Fruit fly (Drosophila melanogaster) whole organism, embryonic: ENCODE results near the gene CG15336.

Experiments used
- B-H2 ChIP-seq: fragments of 200-800 bp; sonication (Bioruptor generic); optimal IDR thresholded peaks from 2 replicates; lab custom pipeline; 2018; ENCODE audit warnings: missing biosample characterization, mild to moderate bottlenecking, missing genetic modification characterization
- BtbVII ChIP-seq: fragments of 200-800 bp; sonication (Bioruptor generic); optimal IDR thresholded peaks from 3 replicates; lab custom pipeline; 2017; ENCODE audit warnings: missing biosample characterization, mild to moderate bottlenecking, missing genetic modification characterization
- CG10209 ChIP-seq: fragments of 200-800 bp; sonication (Bioruptor generic); optimal IDR thresholded peaks from 3 replicates; lab custom pipeline; 2017; ENCODE audit warnings: missing biosample characterization, mild to moderate bottlenecking, missing genetic modification characterization, missing genetic modification reagents
- CG1024 ChIP-seq: fragments of 200-800 bp; sonication (Bioruptor generic); IDR thresholded peaks from 2 replicates; pipeline ENCODE4 v1.3.6; 2022; ENCODE audit warnings: missing biosample characterization, missing genetic modification characterization
- CG11247 ChIP-seq: fragments of 200-800 bp; sonication (Bioruptor generic); IDR thresholded peaks from 2 replicates; pipeline ENCODE4 v1.3.6; 2022; ENCODE audit warnings: missing biosample characterization, missing genetic modification characterization
- CG11398 ChIP-seq: fragments of 200-800 bp; sonication (Bioruptor generic); optimal IDR thresholded peaks from 2 replicates; lab custom pipeline; 2016; ENCODE audit warnings: missing biosample characterization, missing genetic modification characterization
- CG11504 ChIP-seq: fragments of 200-800 bp; sonication (Bioruptor generic); optimal IDR thresholded peaks from 3 replicates; lab custom pipeline; 2019; ENCODE audit warnings: missing biosample characterization, mild to moderate bottlenecking, missing genetic modification characterization, moderate library complexity
- CG12155 ChIP-seq: fragments of 200-800 bp; sonication (Bioruptor generic); optimal IDR thresholded peaks from 3 replicates; lab custom pipeline; 2016; ENCODE audit warnings: missing biosample characterization, missing genetic modification characterization
- CG12236 ChIP-seq: fragments of 200-800 bp; sonication (Bioruptor generic); optimal IDR thresholded peaks from 2 replicates; lab custom pipeline; 2016; ENCODE audit warnings: missing biosample characterization, missing genetic modification characterization
- CG1233 ChIP-seq: fragments of 200-800 bp; sonication (Bioruptor generic); optimal IDR thresholded peaks from 4 replicates; lab custom pipeline; 2018; ENCODE audit warnings: missing biosample characterization, mild to moderate bottlenecking, missing genetic modification characterization
- CG13123 ChIP-seq: fragments of 200-800 bp; sonication (Bioruptor generic); optimal IDR thresholded peaks from 2 replicates; lab custom pipeline; 2016; ENCODE audit warnings: missing biosample characterization, missing genetic modification characterization
- CG15514 ChIP-seq: fragments of 200-800 bp; sonication (Bioruptor generic); optimal IDR thresholded peaks from 3 replicates; lab custom pipeline; 2017; ENCODE audit warnings: missing biosample characterization, missing genetic modification characterization, mild to moderate bottlenecking, moderate library complexity, missing genetic modification reagents
- CG16779 ChIP-seq: fragments of 200-800 bp; sonication (Bioruptor generic); IDR thresholded peaks from 2 replicates; pipeline ENCODE4 v1.3.6; 2022; ENCODE audit warnings: missing biosample characterization, missing genetic modification characterization
- CG3281 ChIP-seq: fragments of 200-800 bp; sonication (Bioruptor generic); optimal IDR thresholded peaks from 3 replicates; lab custom pipeline; 2017; ENCODE audit warnings: missing biosample characterization, mild to moderate bottlenecking, missing genetic modification characterization
- CG3847 ChIP-seq: fragments of 200-800 bp; sonication (Bioruptor generic); IDR thresholded peaks from 2 replicates; pipeline ENCODE4 v1.3.6; 2022; ENCODE audit warnings: missing biosample characterization, missing genetic modification characterization
- CG6175 ChIP-seq: fragments of 200-800 bp; sonication (Bioruptor generic); IDR thresholded peaks from 3 replicates; pipeline ENCODE4 v1.3.6; 2022; ENCODE audit warnings: missing biosample characterization, missing genetic modification characterization
- CG7357 ChIP-seq: fragments of 200-800 bp; sonication (Bioruptor generic); IDR thresholded peaks from 3 replicates; pipeline ENCODE4 v1.3.6; 2022; ENCODE audit warnings: missing biosample characterization, missing genetic modification characterization
- CG7372 ChIP-seq: fragments of 200-800 bp; sonication (Bioruptor generic); IDR thresholded peaks from 2 replicates; pipeline ENCODE4 v1.3.6; 2022; ENCODE audit warnings: missing biosample characterization, missing genetic modification characterization
- CG7839 ChIP-seq: fragments of 200-800 bp; sonication (Bioruptor generic); optimal IDR thresholded peaks from 3 replicates; lab custom pipeline; 2018; ENCODE audit warnings: missing biosample characterization, mild to moderate bottlenecking, missing genetic modification characterization, moderate library complexity
- CG8478 ChIP-seq: fragments of >200 bp; optimal IDR thresholded peaks from 2 replicates; lab custom pipeline; 2018
- CG8765 ChIP-seq: fragments of 200-800 bp; sonication (Bioruptor generic); IDR thresholded peaks from 2 replicates; pipeline ENCODE4 v1.3.6; 2022; ENCODE audit warnings: missing biosample characterization, missing genetic modification characterization
- CG9727 ChIP-seq: fragments of 200-800 bp; sonication (Bioruptor generic); optimal IDR thresholded peaks from 3 replicates; lab custom pipeline; 2017; ENCODE audit warnings: missing biosample characterization, mild to moderate bottlenecking, missing genetic modification characterization
- Doc2 ChIP-seq: fragments of 200-800 bp; sonication (Bioruptor generic); IDR thresholded peaks from 2 replicates; pipeline ENCODE4 v1.3.6; 2022; ENCODE audit warnings: missing biosample characterization, missing genetic modification characterization
- Dp ChIP-seq: fragments of 200-800 bp; sonication (Bioruptor generic); optimal IDR thresholded peaks from 2 replicates; lab custom pipeline; 2018; ENCODE audit warnings: missing biosample characterization, mild to moderate bottlenecking, missing genetic modification characterization, moderate library complexity
- Dref ChIP-seq: fragments of 200-800 bp; sonication (Bioruptor generic); IDR thresholded peaks from 2 replicates; pipeline ENCODE4 v1.3.6; 2022; ENCODE audit warnings: missing biosample characterization, missing genetic modification characterization
- MBD-R2 ChIP-seq: fragments of 200-800 bp; sonication (Bioruptor generic); IDR thresholded peaks from 2 replicates; pipeline ENCODE4 v1.3.6; 2022; ENCODE audit warnings: missing biosample characterization, missing genetic modification characterization
- NK7.1 ChIP-seq: fragments of 200-800 bp; sonication (Bioruptor generic); optimal IDR thresholded peaks from 3 replicates; lab custom pipeline; 2016; ENCODE audit warnings: missing biosample characterization, missing genetic modification characterization
- Optix ChIP-seq: fragments of 200-800 bp; sonication (Bioruptor generic); IDR thresholded peaks from 3 replicates; pipeline ENCODE4 v1.3.6; 2022; ENCODE audit warnings: missing biosample characterization, missing genetic modification characterization
- Sox102F ChIP-seq: fragments of 200-800 bp; sonication (Bioruptor generic); optimal IDR thresholded peaks from 2 replicates; lab custom pipeline; 2018; ENCODE audit warnings: missing biosample characterization, mild to moderate bottlenecking, missing genetic modification characterization, moderate library complexity
- YL-1 ChIP-seq: fragments of 200-800 bp; sonication (Bioruptor generic); optimal IDR thresholded peaks from 3 replicates; lab custom pipeline; 2017; ENCODE audit warnings: missing biosample characterization, mild to moderate bottlenecking, missing genetic modification characterization
- ac ChIP-seq: fragments of 200-800 bp; sonication (Bioruptor generic); optimal IDR thresholded peaks from 3 replicates; lab custom pipeline; 2017; ENCODE audit warnings: missing biosample characterization, mild to moderate bottlenecking, missing genetic modification characterization
- ap ChIP-seq: fragments of 200-800 bp; sonication (Bioruptor generic); IDR thresholded peaks from 2 replicates; pipeline ENCODE4 v1.3.6; 2022; ENCODE audit warnings: missing biosample characterization, missing genetic modification characterization
- ato ChIP-seq: fragments of 200-800 bp; sonication (Bioruptor generic); IDR thresholded peaks from 2 replicates; pipeline ENCODE4 v1.3.6; 2022; ENCODE audit warnings: missing biosample characterization, missing genetic modification characterization; ENCODE audit not compliant: partially characterized antibody
- chm ChIP-seq: fragments of 200-800 bp; sonication (Bioruptor generic); IDR thresholded peaks from 2 replicates; pipeline ENCODE4 v1.3.6; 2022; ENCODE audit warnings: missing biosample characterization, missing genetic modification characterization
- ci ChIP-seq: fragments of 200-800 bp; sonication (Bioruptor generic); IDR thresholded peaks from 3 replicates; pipeline ENCODE4 v1.3.6; 2022; ENCODE audit warnings: missing biosample characterization, missing genetic modification characterization
- croc ChIP-seq: fragments of 200-800 bp; sonication (Bioruptor generic); conservative IDR thresholded peaks from 3 replicates; pipeline ENCODE4 v1.3.6; 2022; ENCODE audit warnings: missing biosample characterization, missing genetic modification characterization
- fd3F ChIP-seq: fragments of 200-800 bp; sonication (Bioruptor generic); optimal IDR thresholded peaks from 2 replicates; lab custom pipeline; 2018; ENCODE audit warnings: missing biosample characterization, mild to moderate bottlenecking, missing genetic modification characterization, moderate library complexity
- fd96Cb ChIP-seq: fragments of 200-800 bp; sonication (Bioruptor generic); optimal IDR thresholded peaks from 2 replicates; lab custom pipeline; 2018; ENCODE audit warnings: missing biosample characterization, mild to moderate bottlenecking, missing genetic modification characterization, moderate library complexity
- gsb ChIP-seq: fragments of 200-800 bp; sonication (Bioruptor generic); IDR thresholded peaks from 2 replicates; pipeline ENCODE4 v1.3.6; 2022; ENCODE audit warnings: missing biosample characterization, missing genetic modification characterization
- mirr ChIP-seq: fragments of 200-800 bp; sonication (Bioruptor generic); optimal IDR thresholded peaks from 3 replicates; lab custom pipeline; 2018; ENCODE audit warnings: missing biosample characterization, mild to moderate bottlenecking, missing genetic modification characterization
- mld ChIP-seq: fragments of 200-800 bp; sonication (Bioruptor generic); IDR thresholded peaks from 3 replicates; pipeline ENCODE4 v1.3.6; 2022; ENCODE audit warnings: missing biosample characterization, missing genetic modification characterization; ENCODE audit not compliant: partially characterized antibody
- org-1 ChIP-seq: fragments of 200-800 bp; sonication (Bioruptor generic); optimal IDR thresholded peaks from 2 replicates; lab custom pipeline; 2017; ENCODE audit warnings: missing biosample characterization, missing genetic modification characterization
- p53 ChIP-seq: fragments of 200-800 bp; sonication (Bioruptor generic); optimal IDR thresholded peaks from 2 replicates; lab custom pipeline; 2016; ENCODE audit warnings: missing biosample characterization, missing genetic modification characterization
- pros ChIP-seq: fragments of 200-800 bp; sonication (Bioruptor generic); optimal IDR thresholded peaks from 3 replicates; lab custom pipeline; 2019; ENCODE audit warnings: missing biosample characterization, mild to moderate bottlenecking, missing genetic modification characterization, moderate library complexity
- sqz ChIP-seq: fragments of 200-800 bp; sonication (Bioruptor generic); optimal IDR thresholded peaks from 3 replicates; lab custom pipeline; 2018; ENCODE audit warnings: missing biosample characterization, mild to moderate bottlenecking, missing genetic modification characterization
- ssp ChIP-seq: fragments of 200-800 bp; sonication (Bioruptor generic); IDR thresholded peaks from 2 replicates; pipeline ENCODE4 v1.3.6; 2022; ENCODE audit warnings: missing biosample characterization, missing genetic modification characterization
- tin ChIP-seq: fragments of 200-800 bp; sonication (Bioruptor generic); optimal IDR thresholded peaks from 3 replicates; lab custom pipeline; 2016; ENCODE audit warnings: missing biosample characterization, missing genetic modification characterization
- vfl ChIP-seq: fragments of 200-800 bp; sonication (Bioruptor generic); optimal IDR thresholded peaks from 2 replicates; lab custom pipeline; 2016; ENCODE audit warnings: missing biosample characterization, missing genetic modification characterization
- yki ChIP-seq: fragments of >200 bp; optimal IDR thresholded peaks from 3 replicates; lab custom pipeline; 2018
- zfh1 ChIP-seq: fragments of 200-800 bp; sonication (Bioruptor generic); IDR thresholded peaks from 3 replicates; pipeline ENCODE4 v1.3.6; 2022; ENCODE audit warnings: missing biosample characterization, missing genetic modification characterization

The CG15336 gene

dm6 chrX:8177742-8178141 lies 30.0 kb downstream of the CG15336 start (continued):
- TF ChIP-seq CG10209 (GFP tag; lab: Kevin White, UChicago) = no peak
- TF ChIP-seq gsb (GFP tag; lab: Robert Waterston, UW) = no peak
- TF ChIP-seq MBD-R2 (GFP tag; lab: Robert Waterston, UW) = peak; percentile 22; the same call in 1 of the 2 replicates
- 0 out of 3 replicates have a peak, but pooled peaks have one; percentile 20 for TF ChIP-seq Optix (GFP tag; lab: Robert Waterston, UW)
- peak; percentile 52; the same call in 2 of the 3 replicates for TF ChIP-seq ci (GFP tag; lab: Robert Waterston, UW)
- no peak for TF ChIP-seq CG1233 (GFP tag; lab: Kevin White, UChicago)
- no peak for TF ChIP-seq CG6175 (GFP tag; lab: Robert Waterston, UW)

DNA sequence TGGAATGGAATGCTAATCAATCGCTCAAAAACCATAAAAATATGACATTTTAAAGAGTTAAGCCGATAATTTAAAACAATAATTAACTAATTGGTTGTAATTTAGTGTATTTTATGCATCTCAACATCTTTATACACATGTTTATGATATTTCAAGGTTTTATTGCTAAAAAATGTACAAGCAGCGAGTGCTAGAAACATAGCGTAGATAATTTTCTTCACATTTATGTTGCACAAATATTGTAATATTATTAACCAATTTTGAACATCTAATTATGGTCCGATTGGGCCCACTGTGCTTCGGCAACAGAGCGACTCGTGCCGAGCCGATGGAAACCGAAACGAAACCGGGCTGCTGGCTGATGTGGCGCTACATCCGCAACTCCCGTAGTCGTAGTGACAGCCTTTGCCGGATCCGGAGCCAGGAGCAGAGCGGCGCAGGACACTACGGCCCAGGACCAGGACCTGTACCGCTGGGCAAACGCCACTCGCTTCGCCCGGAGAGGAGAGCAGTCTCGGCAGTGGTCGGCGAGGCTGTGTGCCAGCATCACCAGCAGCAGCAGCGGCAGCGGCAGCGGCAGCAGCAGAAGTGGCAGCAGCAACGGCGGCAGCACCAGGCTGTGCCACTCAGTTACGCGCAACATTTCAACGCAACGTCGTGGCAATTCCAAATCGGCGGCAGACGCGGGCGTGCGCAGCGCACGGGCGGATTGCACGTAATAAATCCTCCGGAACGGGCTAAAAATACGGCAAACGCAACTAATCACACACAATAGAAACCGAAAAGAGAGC lies 30.6 kb downstream of the CG15336 start, which contains the start of gene sdt:
Gene sdt (plus strand): TSS at position 385 of the 791 bp plus-strand sequence.
- TF ChIP-seq zfh1 (GFP tag; lab: Robert Waterston, UW) (no peak), BtbVII (GFP tag; lab: Kevin White, UChicago) (no peak), ac (GFP tag; lab: Kevin White, UChicago) (no peak), CG11247 (GFP tag; lab: Robert Waterston, UW) (no peak), NK7.1 (GFP tag; lab: Kevin White, UChicago) (no peak), CG7372 (GFP tag; lab: Robert Waterston, UW) (no peak), CG9727 (no peak), Doc2 (GFP tag; lab: Robert Waterston, UW) (no peak), CG11504 (tag; lab: Kevin White, UChicago) (peak; percentile 54), mld (GFP tag; lab: Robert Waterston, UW) (no peak), CG15514 (peak; percentile 2), Dp (GFP tag; lab: Kevin White, UChicago) (no peak), CG12155 (GFP tag; lab: Kevin White, UChicago) (no peak), sqz (GFP tag; lab: Kevin White, UChicago) (no peak), fd96Cb (tag; lab: Kevin White, UChicago) (peak; percentile 11), CG7839 (tag; lab: Kevin White, UChicago) (peak; percentile 61), p53 (GFP tag; lab: Kevin White, UChicago) (no peak), CG8765 (GFP tag; lab: Robert Waterston, UW) (no peak), CG7357 (GFP tag; lab: Robert Waterston, UW) (no peak), CG12236 (no peak), CG3281 (GFP tag; lab: Kevin White, UChicago) (no peak), ssp (no peak), Sox102F (peak; percentile 22), YL-1 (GFP tag; lab: Kevin White, UChicago) (no peak), Dref (no peak), ato (GFP tag; lab: Robert Waterston, UW) (no peak), croc (GFP tag; lab: Robert Waterston, UW) (no peak), B-H2 (no peak), pros (no peak), chm (peak; percentile 46; the same call in 1 of the 2 replicates), mirr (no peak), CG11398 (no peak), CG3847 (no peak), CG1024 (GFP tag; lab: Robert Waterston, UW) (no peak), yki (lab: Kevin White, UChicago) (no peak), CG13123 (GFP tag; lab: Kevin White, UChicago) (no peak), vfl (GFP tag; lab: Kevin White, UChicago) (no peak), CG8478 (lab: Kevin White, UChicago) (no peak), CG16779 (GFP tag; lab: Robert Waterston, UW) (peak; percentile 69), fd3F (GFP tag; lab: Kevin White, UChicago) (no peak), org-1 (GFP tag; lab: Kevin White, UChicago) (peak; percentile 8), tin (GFP tag; lab: Kevin White, UChicago) (no peak), ap (GFP tag; lab: Robert Waterston, UW) (no peak)
